Worm (Caenorhabditis elegans): ENCODE results near the gene sra-13.
A peak's percentile ranks its signal among the peaks of the same experiment; 100 is the strongest.

The sra-13 gene

ce11 chrII:8438791-8439287 lies 31.4 kb downstream of the sra-13 start, which contains the start of gene lips-10:
TSS of gene lips-10 (plus strand) at chrII:8439168.
- TF ChIP-seq F33H1.4 (GFP tag; IDR thresholded peaks at IDR 0.05) = no peak
- TF ChIP-seq mel-28 (tag; optimal IDR thresholded peaks at IDR 0.05; ENCODE audit: borderline replicate concordance) = no peak
- no peak for TF ChIP-seq C06A6.2 (GFP tag; conservative IDR thresholded peaks at IDR 0.05)
- TF ChIP-seq repo-1 (tag; optimal IDR thresholded peaks at IDR 0.05) = no peak
- no peak for TF ChIP-seq bed-2 (GFP tag; IDR thresholded peaks at IDR 0.05)
- TF ChIP-seq B0336.3 (GFP tag; IDR thresholded peaks at IDR 0.05) = no peak
- no peak for TF ChIP-seq lin-40 (tag; optimal IDR thresholded peaks at IDR 0.05)
- no peak for TF ChIP-seq Y67H2A.10 (GFP tag; conservative IDR thresholded peaks at IDR 0.05)
- no peak for TF ChIP-seq ccch-3 (GFP tag; optimal IDR thresholded peaks at IDR 0.05)
- no peak for TF ChIP-seq madf-6 (GFP tag; IDR thresholded peaks at IDR 0.05)
- no peak for TF ChIP-seq nfya-1 (tag; optimal IDR thresholded peaks at IDR 0.05; ENCODE audit: borderline replicate concordance, insufficient read depth)
- no peak for TF ChIP-seq F57C9.4 (tag; optimal IDR thresholded peaks at IDR 0.05)
- no peak for TF ChIP-seq unc-62 (GFP tag; optimal IDR thresholded peaks at IDR 0.05)
- no peak for TF ChIP-seq aptf-3 (GFP tag; IDR thresholded peaks at IDR 0.05)
- TF ChIP-seq Y79H2A.3 (GFP tag; conservative IDR thresholded peaks at IDR 0.05) = no peak
- TF ChIP-seq attf-5 (GFP tag; optimal IDR thresholded peaks at IDR 0.05) = no peak
- TF ChIP-seq Y53F4B.3 (GFP tag; IDR thresholded peaks at IDR 0.05) = no peak
- TF ChIP-seq snpc-4 (GFP tag; optimal IDR thresholded peaks at IDR 0.05) = no peak
- TF ChIP-seq snpc-4 (tag; optimal IDR thresholded peaks at IDR 0.05) = no peak

- no peak for TF ChIP-seq F37B4.10 (GFP tag; IDR thresholded peaks at IDR 0.05)
- TF ChIP-seq ama-1 (optimal IDR thresholded peaks at IDR 0.05) = peak; percentile 68
- TF ChIP-seq ama-1 (GFP tag; optimal IDR thresholded peaks at IDR 0.05) = no peak
- TF ChIP-seq B0035.1 (tag; optimal IDR thresholded peaks at IDR 0.05) = no peak
- no peak for TF ChIP-seq F10E7.11 (tag; optimal IDR thresholded peaks at IDR 0.05)
- no peak for TF ChIP-seq tlf-1 (GFP tag; optimal IDR thresholded peaks at IDR 0.05)
- TF ChIP-seq atf-7 (tag; optimal IDR thresholded peaks at IDR 0.05) = peak; percentile 6
- TF ChIP-seq F57C9.4 (tag; optimal IDR thresholded peaks at IDR 0.05) = no peak
- no peak for TF ChIP-seq K11D2.4 (GFP tag; IDR thresholded peaks at IDR 0.05)
- TF ChIP-seq lin-40 (tag; optimal IDR thresholded peaks at IDR 0.05) = peak; percentile 3
- no peak for TF ChIP-seq ztf-6 (GFP tag; IDR thresholded peaks at IDR 0.05)
These were observed 32.6 kb downstream of the sra-13 start for ce11 chrII:8440097-8440496.

ce11 chrII:8440792-8441191 lies 33.3 kb downstream of the sra-13 start:
- TF ChIP-seq lsy-27 (tag; optimal IDR thresholded peaks at IDR 0.05; ENCODE audit: borderline replicate concordance, insufficient read depth) (no peak), C06A6.2 (GFP tag; conservative IDR thresholded peaks at IDR 0.05) (no peak), let-607 (tag; optimal IDR thresholded peaks at IDR 0.05) (no peak), ztf-26 (tag; optimal IDR thresholded peaks at IDR 0.05) (peak; percentile 29), pbrm-1 (GFP tag; IDR thresholded peaks at IDR 0.05) (no peak), lin-35 (GFP tag; optimal IDR thresholded peaks at IDR 0.05) (no peak), lin-54 (GFP tag; optimal IDR thresholded peaks at IDR 0.05) (no peak), sptf-2 (GFP tag; optimal IDR thresholded peaks at IDR 0.05) (no peak), lin-26 (GFP tag; IDR thresholded peaks at IDR 0.05) (0 out of 2 replicates have a peak, but pooled peaks have one; percentile 9), unc-62 (GFP tag; optimal IDR thresholded peaks at IDR 0.05) (no peak), dox-1 (GFP tag; IDR thresholded peaks at IDR 0.05) (no peak), somi-1 (GFP tag; optimal IDR thresholded peaks at IDR 0.05) (peak; percentile 6), rec-8 (tag; optimal IDR thresholded peaks at IDR 0.05) (no peak)

All from whole organism, young adult.